Worm (Caenorhabditis elegans): ENCODE data around the gene mkk-4.

mkk-4 gene

DNA sequence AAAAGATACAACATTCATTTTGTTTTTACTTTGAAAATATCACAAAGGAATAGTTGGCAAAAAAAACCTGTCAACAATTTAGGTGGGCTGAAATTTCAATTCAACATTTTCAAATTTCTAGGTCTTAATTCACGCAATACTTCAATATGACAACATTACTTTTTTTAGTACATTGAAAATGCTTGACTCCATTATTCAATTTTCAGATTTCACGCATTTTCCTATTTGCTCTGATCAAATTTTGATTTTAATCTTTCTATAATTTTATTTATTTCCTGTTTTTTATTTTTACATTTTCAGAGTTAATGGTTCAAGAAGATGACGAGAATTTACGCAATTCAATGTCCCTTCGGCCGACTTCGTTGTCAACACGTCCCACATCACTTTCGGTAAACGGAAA, at the start of gene mkk-4:
Gene mkk-4 (plus strand): TSS at position 301 of the 400 bp plus-strand sequence.
- TF ChIP-seq scrt-1 (GFP tag; IDR thresholded peaks at IDR 0.05): no peak
- no peak for TF ChIP-seq B0310.2 (tag; optimal IDR thresholded peaks at IDR 0.05)
- no peak for TF ChIP-seq tra-4 (tag; optimal IDR thresholded peaks at IDR 0.05)
- TF ChIP-seq ceh-13 (GFP tag; optimal IDR thresholded peaks at IDR 0.05): no peak
- no peak for TF ChIP-seq flt-1 (GFP tag; IDR thresholded peaks at IDR 0.05)
- no peak for TF ChIP-seq ama-1 (optimal IDR thresholded peaks at IDR 0.05)
- TF ChIP-seq aly-1 (tag; optimal IDR thresholded peaks at IDR 0.05): no peak
- TF ChIP-seq tbx-37 (GFP tag; conservative IDR thresholded peaks at IDR 0.05): no peak
- no peak for TF ChIP-seq ceh-36 (tag; optimal IDR thresholded peaks at IDR 0.05)
- no peak for TF ChIP-seq tbx-11 (GFP tag; IDR thresholded peaks at IDR 0.05)
- no peak for TF ChIP-seq ets-7 (tag; optimal IDR thresholded peaks at IDR 0.05)
- no peak for TF ChIP-seq hmg-4 (GFP tag; optimal IDR thresholded peaks at IDR 0.05)
- TF ChIP-seq hnd-1 (tag; optimal IDR thresholded peaks at IDR 0.05): no peak
- no peak for TF ChIP-seq hmbx-1 (tag; optimal IDR thresholded peaks at IDR 0.05)
- TF ChIP-seq F13C5.2 (tag; optimal IDR thresholded peaks at IDR 0.05): no peak
- no peak for TF ChIP-seq pes-1 (GFP tag; IDR thresholded peaks at IDR 0.05)
- no peak for TF ChIP-seq sea-1 (GFP tag; conservative IDR thresholded peaks at IDR 0.05)

DNA sequence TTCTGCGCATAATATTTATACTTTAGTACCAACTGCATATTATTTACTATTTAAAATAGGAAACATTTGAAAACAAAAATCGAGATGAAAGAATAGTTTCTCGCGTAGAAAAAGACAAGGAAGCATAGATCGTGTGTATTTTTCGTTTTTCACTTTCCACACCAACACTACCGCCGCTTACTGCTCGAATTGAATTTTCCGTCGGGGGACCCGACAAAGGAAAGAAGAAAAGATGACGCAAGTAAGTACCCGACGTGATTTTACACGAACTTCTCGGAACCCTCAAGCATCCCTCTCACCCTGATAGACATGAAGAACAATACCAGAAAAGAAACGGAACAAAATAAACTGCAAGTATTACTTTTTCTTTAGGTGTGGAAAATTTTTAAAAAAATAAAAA, 46.4 kb upstream of the mkk-4 start:
- TF ChIP-seq hmg-4 (GFP tag; optimal IDR thresholded peaks at IDR 0.05) (no peak), tbx-11 (GFP tag; IDR thresholded peaks at IDR 0.05) (no peak), scrt-1 (GFP tag; IDR thresholded peaks at IDR 0.05) (no peak), F13C5.2 (tag; optimal IDR thresholded peaks at IDR 0.05) (no peak), ama-1 (optimal IDR thresholded peaks at IDR 0.05) (no peak), B0310.2 (tag; optimal IDR thresholded peaks at IDR 0.05) (no peak), ceh-13 (GFP tag; optimal IDR thresholded peaks at IDR 0.05) (no peak), flt-1 (GFP tag; IDR thresholded peaks at IDR 0.05) (no peak), hmbx-1 (tag; optimal IDR thresholded peaks at IDR 0.05) (no peak)

DNA sequence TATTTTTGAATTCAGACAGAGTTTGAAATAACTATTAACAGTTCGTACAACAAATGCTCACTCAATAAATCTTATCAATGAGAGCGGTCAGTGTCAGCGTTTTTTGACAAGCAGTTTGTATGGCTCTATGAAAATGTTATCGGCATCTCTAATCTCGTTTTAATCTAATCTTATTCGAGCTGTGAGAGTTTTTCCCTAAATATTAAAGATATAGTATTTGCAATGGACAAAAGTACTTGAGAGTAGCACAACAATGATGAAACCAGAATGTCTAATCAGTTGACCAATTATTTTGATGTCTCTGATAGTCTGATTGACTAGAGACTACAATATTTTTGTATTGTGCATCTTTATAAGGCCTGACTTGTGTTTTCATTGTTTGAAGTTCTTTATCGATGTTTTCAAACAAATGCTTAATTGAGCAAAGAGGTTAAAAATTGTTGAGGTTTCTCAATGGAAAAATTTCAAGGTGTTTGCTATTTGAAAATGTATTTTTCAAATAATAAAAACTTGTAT, 42.7 kb upstream of the mkk-4 start, which contains the start of gene F19C6.5:
Gene F19C6.5 (minus strand): TSS at position 51 of the 516 bp plus-strand sequence.
- TF ChIP-seq ama-1 (optimal IDR thresholded peaks at IDR 0.05): no peak
- no peak for TF ChIP-seq ets-7 (tag; optimal IDR thresholded peaks at IDR 0.05)
- TF ChIP-seq ceh-36 (tag; optimal IDR thresholded peaks at IDR 0.05): no peak
- TF ChIP-seq hnd-1 (tag; optimal IDR thresholded peaks at IDR 0.05): no peak
- TF ChIP-seq ceh-13 (GFP tag; optimal IDR thresholded peaks at IDR 0.05): no peak

DNA sequence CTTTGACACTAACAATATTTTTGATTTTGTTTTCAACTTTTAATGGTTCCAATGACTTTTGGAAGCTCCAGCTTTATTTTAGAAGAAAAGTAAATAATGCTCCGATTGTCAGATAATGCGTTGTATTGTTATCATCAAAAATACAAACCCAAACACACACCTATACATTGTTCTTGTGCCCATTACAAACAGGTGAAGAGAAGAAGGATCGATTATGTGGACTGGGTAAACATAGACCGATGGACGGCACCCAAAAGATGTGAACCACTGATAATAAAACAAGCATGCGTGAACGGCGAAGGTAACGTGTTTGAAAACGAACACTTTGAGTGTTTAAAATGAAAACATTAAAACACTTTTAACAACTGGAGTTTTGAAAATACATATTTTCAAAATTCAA, 40.5 kb upstream of the mkk-4 start:
- TF ChIP-seq tbx-37 (GFP tag; conservative IDR thresholded peaks at IDR 0.05) (no peak), tra-4 (tag; optimal IDR thresholded peaks at IDR 0.05) (no peak), hnd-1 (tag; optimal IDR thresholded peaks at IDR 0.05) (no peak), F13C5.2 (tag; optimal IDR thresholded peaks at IDR 0.05) (no peak), hmg-4 (GFP tag; optimal IDR thresholded peaks at IDR 0.05) (no peak), ceh-13 (GFP tag; optimal IDR thresholded peaks at IDR 0.05) (no peak), hmbx-1 (tag; optimal IDR thresholded peaks at IDR 0.05) (no peak), ets-7 (tag; optimal IDR thresholded peaks at IDR 0.05) (no peak), flt-1 (GFP tag; IDR thresholded peaks at IDR 0.05) (no peak)

DNA sequence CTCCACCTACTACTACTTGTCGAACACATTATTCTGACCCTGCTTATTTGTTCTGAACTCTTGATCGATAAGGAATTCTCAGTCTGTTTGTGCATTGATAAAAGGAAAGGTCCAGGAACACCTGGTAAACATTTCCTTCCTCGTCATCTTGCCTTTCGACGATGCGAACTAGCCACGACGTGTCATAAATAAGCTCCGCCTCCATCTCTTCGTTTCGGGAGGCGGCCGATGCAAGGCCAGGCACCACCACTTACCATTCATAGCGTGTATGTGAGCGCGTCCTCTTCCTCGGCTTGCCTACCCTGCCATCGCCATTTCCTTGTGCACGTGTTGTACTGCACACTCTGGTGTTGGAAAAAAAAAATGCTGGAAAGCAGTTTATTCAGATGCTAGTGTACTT, 38.8 kb upstream of the mkk-4 start:
- TF ChIP-seq hmg-4 (GFP tag; optimal IDR thresholded peaks at IDR 0.05) (no peak), B0310.2 (tag; optimal IDR thresholded peaks at IDR 0.05) (no peak), tbx-37 (GFP tag; conservative IDR thresholded peaks at IDR 0.05) (no peak), flt-1 (GFP tag; IDR thresholded peaks at IDR 0.05) (no peak), ets-7 (tag; optimal IDR thresholded peaks at IDR 0.05) (no peak), tra-4 (tag; optimal IDR thresholded peaks at IDR 0.05) (no peak), hnd-1 (tag; optimal IDR thresholded peaks at IDR 0.05) (no peak), F13C5.2 (tag; optimal IDR thresholded peaks at IDR 0.05) (no peak), tbx-11 (GFP tag; IDR thresholded peaks at IDR 0.05) (no peak), ceh-36 (tag; optimal IDR thresholded peaks at IDR 0.05) (no peak), pes-1 (GFP tag; IDR thresholded peaks at IDR 0.05) (no peak), sea-1 (GFP tag; conservative IDR thresholded peaks at IDR 0.05) (no peak)

DNA sequence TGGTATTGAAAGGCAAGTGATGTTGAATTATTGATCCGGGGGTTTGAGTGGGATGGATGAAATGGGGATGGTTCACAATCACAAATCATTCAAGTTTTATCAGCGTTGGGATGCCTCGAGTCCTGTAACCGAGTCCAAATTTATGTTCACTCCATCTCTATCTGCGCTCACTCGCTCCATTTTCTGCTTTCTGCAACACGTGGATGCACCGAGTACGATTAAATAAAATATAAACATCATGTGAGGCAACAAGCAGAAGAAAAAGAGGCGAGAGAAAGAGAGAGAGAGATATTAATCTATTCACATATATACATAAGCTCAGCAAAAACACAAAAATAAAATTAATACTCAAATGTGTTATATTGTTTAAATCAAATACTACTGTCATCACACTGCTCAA, 34.6 kb upstream of the mkk-4 start:
- TF ChIP-seq tbx-11 (GFP tag; IDR thresholded peaks at IDR 0.05) (no peak), scrt-1 (GFP tag; IDR thresholded peaks at IDR 0.05) (no peak), ama-1 (optimal IDR thresholded peaks at IDR 0.05) (no peak), F13C5.2 (tag; optimal IDR thresholded peaks at IDR 0.05) (no peak), ceh-36 (tag; optimal IDR thresholded peaks at IDR 0.05) (no peak)

DNA sequence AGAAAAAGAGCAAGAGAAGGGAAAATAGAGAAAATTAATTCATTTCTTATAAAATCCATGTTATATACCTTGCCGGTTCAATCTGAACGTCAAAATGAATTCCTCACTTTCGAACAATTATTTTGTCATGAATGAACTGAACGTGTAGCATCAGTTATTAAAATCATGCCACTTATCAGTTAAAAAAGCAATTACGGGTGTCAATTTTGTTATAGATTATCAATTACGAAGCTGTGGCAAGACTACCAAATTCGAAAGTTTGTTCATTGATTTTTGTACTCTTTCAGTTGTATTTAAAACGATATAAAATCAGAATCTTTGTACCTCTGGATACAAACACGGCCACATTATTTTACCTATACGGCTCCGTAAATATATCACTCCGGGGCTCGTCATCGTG, 30.3 kb upstream of the mkk-4 start:
- no peak for TF ChIP-seq sea-1 (GFP tag; conservative IDR thresholded peaks at IDR 0.05)
- TF ChIP-seq tbx-11 (GFP tag; IDR thresholded peaks at IDR 0.05): no peak
- no peak for TF ChIP-seq flt-1 (GFP tag; IDR thresholded peaks at IDR 0.05)
- no peak for TF ChIP-seq hnd-1 (tag; optimal IDR thresholded peaks at IDR 0.05)
- no peak for TF ChIP-seq ceh-13 (GFP tag; optimal IDR thresholded peaks at IDR 0.05)
- TF ChIP-seq F13C5.2 (tag; optimal IDR thresholded peaks at IDR 0.05): no peak
- TF ChIP-seq ama-1 (optimal IDR thresholded peaks at IDR 0.05): no peak
- no peak for TF ChIP-seq hmbx-1 (tag; optimal IDR thresholded peaks at IDR 0.05)
- TF ChIP-seq ets-7 (tag; optimal IDR thresholded peaks at IDR 0.05): no peak
- TF ChIP-seq tra-4 (tag; optimal IDR thresholded peaks at IDR 0.05): no peak
- no peak for TF ChIP-seq ceh-36 (tag; optimal IDR thresholded peaks at IDR 0.05)

DNA sequence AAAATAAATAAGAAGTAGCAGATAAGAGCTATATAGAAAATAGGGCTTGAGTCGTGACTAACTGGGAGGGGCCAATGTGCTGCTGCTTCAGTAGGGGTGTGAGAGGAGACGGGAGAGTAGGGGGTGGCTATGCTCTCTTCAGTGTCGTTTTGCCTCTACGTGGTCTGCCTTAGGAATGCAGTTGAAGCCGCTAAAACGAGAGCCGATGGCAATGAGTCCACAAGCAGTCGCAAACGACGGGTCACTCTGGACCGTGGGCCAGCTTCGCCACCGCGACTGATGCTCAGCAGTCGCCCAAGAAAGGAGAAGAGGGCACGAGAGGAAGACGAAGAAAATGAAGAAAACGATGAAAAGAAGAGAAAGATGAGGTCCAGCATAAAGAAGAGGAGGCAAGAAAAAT, 28.5 kb upstream of the mkk-4 start, which contains the start of gene grk-1:
Gene grk-1 (minus strand): TSS at position 17 of the 400 bp plus-strand sequence.
- no peak for TF ChIP-seq hmbx-1 (tag; optimal IDR thresholded peaks at IDR 0.05)
- no peak for TF ChIP-seq ets-7 (tag; optimal IDR thresholded peaks at IDR 0.05)
- TF ChIP-seq ceh-13 (GFP tag; optimal IDR thresholded peaks at IDR 0.05): no peak
- no peak for TF ChIP-seq F13C5.2 (tag; optimal IDR thresholded peaks at IDR 0.05)
- no peak for TF ChIP-seq scrt-1 (GFP tag; IDR thresholded peaks at IDR 0.05)
- TF ChIP-seq tbx-11 (GFP tag; IDR thresholded peaks at IDR 0.05): no peak
- no peak for TF ChIP-seq pes-1 (GFP tag; IDR thresholded peaks at IDR 0.05)
- TF ChIP-seq ama-1 (optimal IDR thresholded peaks at IDR 0.05): no peak
- no peak for TF ChIP-seq hmg-4 (GFP tag; optimal IDR thresholded peaks at IDR 0.05)
- no peak for TF ChIP-seq aly-1 (tag; optimal IDR thresholded peaks at IDR 0.05)
- no peak for TF ChIP-seq hnd-1 (tag; optimal IDR thresholded peaks at IDR 0.05)
- TF ChIP-seq flt-1 (GFP tag; IDR thresholded peaks at IDR 0.05): no peak
- TF ChIP-seq tbx-37 (GFP tag; conservative IDR thresholded peaks at IDR 0.05): no peak
- no peak for TF ChIP-seq ceh-36 (tag; optimal IDR thresholded peaks at IDR 0.05)
- no peak for TF ChIP-seq B0310.2 (tag; optimal IDR thresholded peaks at IDR 0.05)
- no peak for TF ChIP-seq tra-4 (tag; optimal IDR thresholded peaks at IDR 0.05)

All from whole organism, early embryonic.